Worm (Caenorhabditis elegans) whole organism, early embryonic: ENCODE data around the gene unc-96.

Experiments
- B0310.2 ChIP-seq: sonication (generic microtip); optimal IDR thresholded peaks from 2 replicates; lab custom pipeline; 2016; ENCODE audit warnings: mild to moderate bottlenecking, missing genetic modification characterization, missing compliant biosample characterization
- F13C5.2 ChIP-seq: sonication (generic microtip); optimal IDR thresholded peaks from 2 replicates; lab custom pipeline; 2017; ENCODE audit warnings: mild to moderate bottlenecking, missing genetic modification characterization, inconsistent platforms, missing compliant biosample characterization
- aly-1 ChIP-seq: sonication (generic microtip); optimal IDR thresholded peaks from 2 replicates; lab custom pipeline; 2016; ENCODE audit warnings: missing genetic modification characterization, missing compliant biosample characterization
- ama-1 ChIP-seq: fragments of 150-350 bp; optimal IDR thresholded peaks from 2 replicates; lab custom pipeline; 2014
- ceh-13 ChIP-seq: fragments of 200-800 bp; sonication (Bioruptor generic); optimal IDR thresholded peaks from 2 replicates; lab custom pipeline; 2018; ENCODE audit warnings: mild to moderate bottlenecking, missing genetic modification characterization, missing compliant biosample characterization
- ceh-36 ChIP-seq: sonication (generic microtip); optimal IDR thresholded peaks from 2 replicates; lab custom pipeline; 2016; ENCODE audit warnings: missing genetic modification characterization, inconsistent platforms, missing compliant biosample characterization
- flt-1 ChIP-seq: fragments of 200-800 bp; sonication (Bioruptor generic); IDR thresholded peaks from 2 replicates; pipeline ENCODE4 v1.3.6; 2022; ENCODE audit warnings: missing genetic modification characterization, missing compliant biosample characterization
- hmbx-1 ChIP-seq: sonication (generic microtip); optimal IDR thresholded peaks from 2 replicates; lab custom pipeline; 2016; ENCODE audit warnings: mild to moderate bottlenecking, missing genetic modification characterization, missing compliant biosample characterization
- hnd-1 ChIP-seq: sonication (generic microtip); optimal IDR thresholded peaks from 2 replicates; lab custom pipeline; 2016; ENCODE audit warnings: missing genetic modification characterization, missing compliant biosample characterization
- pes-1 ChIP-seq: fragments of 200-800 bp; sonication (Bioruptor generic); IDR thresholded peaks from 2 replicates; pipeline ENCODE4 v1.3.6; 2022; ENCODE audit warnings: missing genetic modification reagents, missing genetic modification characterization, missing compliant biosample characterization
- scrt-1 ChIP-seq: fragments of 200-800 bp; sonication (Bioruptor generic); IDR thresholded peaks from 2 replicates; pipeline ENCODE4 v1.3.6; 2022; ENCODE audit warnings: missing genetic modification characterization, missing compliant biosample characterization
- tbx-11 ChIP-seq: fragments of 200-800 bp; sonication (Bioruptor generic); IDR thresholded peaks from 2 replicates; pipeline ENCODE4 v1.3.6; 2022; ENCODE audit warnings: missing genetic modification characterization, missing compliant biosample characterization
- tra-4 ChIP-seq: sonication (generic microtip); optimal IDR thresholded peaks from 2 replicates; lab custom pipeline; 2017; ENCODE audit warnings: missing genetic modification characterization, missing compliant biosample characterization

ce11 chrX:581754-582153, 39.3 kb downstream of the unc-96 start:
- TF ChIP-seq ama-1 (lab: Kevin White, UChicago) (no peak), flt-1 (no peak), tra-4 (tag; lab: Kevin White, UChicago) (no peak), scrt-1 (0 out of 2 replicates have a peak, but pooled peaks have one; percentile 18), pes-1 (no peak), B0310.2 (no peak), aly-1 (tag; lab: Kevin White, UChicago) (no peak), ceh-36 (tag; lab: Kevin White, UChicago) (no peak), ceh-13 (GFP tag; lab: Kevin White, UChicago) (no peak), hmbx-1 (tag; lab: Kevin White, UChicago) (no peak), F13C5.2 (tag; lab: Kevin White, UChicago) (no peak), hnd-1 (tag; lab: Kevin White, UChicago) (no peak), tbx-11 (no peak)
